Worm (Caenorhabditis elegans) whole organism, L4/young adult: ENCODE results near the gene K07C5.13.
"Not testable (repeated sequence)": the region's sequence is repeated elsewhere in the genome, so short reads cannot be mapped to it uniquely, and the experiment has no call there.

Experiments used
- W03F9.2 ChIP-seq: fragments of 150-350 bp; optimal IDR thresholded peaks from 2 replicates; lab custom pipeline; 2014; ENCODE audit warnings: missing biosample characterization, missing genetic modification characterization
- dao-5 ChIP-seq: sonication (generic microtip); optimal IDR thresholded peaks from 2 replicates; lab custom pipeline; 2016; ENCODE audit warnings: missing genotype, missing genetic modification characterization, moderate library complexity, missing compliant biosample characterization
- him-1 ChIP-seq: sonication (generic microtip); optimal IDR thresholded peaks from 2 replicates; lab custom pipeline; 2016; ENCODE audit warnings: missing genotype, missing genetic modification reagents, missing genetic modification characterization, missing compliant biosample characterization

The K07C5.13 gene

DNA sequence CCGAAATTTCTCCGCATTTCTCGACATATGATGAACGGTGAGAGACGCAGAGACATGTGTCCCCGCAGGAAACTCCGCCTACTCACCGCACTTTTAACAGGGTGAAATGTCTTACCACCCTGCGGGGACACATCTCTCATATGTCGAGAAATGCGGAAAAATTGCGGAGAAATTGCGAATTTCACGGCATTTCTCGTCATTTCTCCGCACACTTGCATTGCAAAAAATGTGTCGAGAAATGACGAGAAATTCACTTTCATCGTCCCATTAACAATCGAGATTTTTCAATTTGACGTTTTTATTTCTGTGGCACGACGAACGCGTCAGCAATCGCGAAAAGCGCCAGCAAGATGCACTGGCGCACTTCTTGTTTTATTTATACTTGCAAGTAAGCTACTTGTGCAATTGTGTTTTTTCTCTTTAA, at the start of gene K07C5.13:
TSS of gene K07C5.13 (plus strand) at position 151 of the 424 bp plus-strand sequence.
- not testable (repeated sequence) for TF ChIP-seq dao-5, W03F9.2, him-1 (tag; lab: Kevin White, UChicago)

- TF ChIP-seq dao-5 (tag; lab: Kevin White, UChicago): no peak
- no peak for TF ChIP-seq him-1 (tag; lab: Kevin White, UChicago)
- no peak for TF ChIP-seq W03F9.2 (tag; lab: Kevin White, UChicago)
Measured at ce11 chrV:10292819-10293357, 49.0 kb upstream of the K07C5.13 start, which contains the start of gene col-149. TSS of gene col-149 (minus strand) at chrV:10292869.

DNA sequence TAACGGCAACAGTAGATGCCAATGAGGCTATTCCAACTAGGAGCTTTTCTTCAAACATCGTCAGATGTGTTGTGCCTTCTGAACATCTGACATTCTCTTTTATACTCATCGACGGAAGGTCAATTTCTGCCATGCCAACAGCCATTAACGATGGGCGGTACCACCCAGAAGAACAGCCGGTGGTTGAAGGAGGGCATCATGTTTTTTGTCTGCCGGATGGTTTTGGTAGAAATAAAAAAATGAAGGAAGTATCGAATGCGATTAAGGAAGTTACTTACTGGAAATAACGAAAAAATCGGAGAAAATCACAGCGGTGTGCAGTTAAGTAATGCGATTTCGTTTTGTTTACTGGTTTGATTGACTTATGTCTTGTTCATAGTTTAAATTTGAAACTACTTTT, 47.3 kb upstream of the K07C5.13 start, which contains the start of gene col-150:
TSS of gene col-150 (minus strand) at position 101 of the 400 bp plus-strand sequence.
- TF ChIP-seq W03F9.2 (tag; lab: Kevin White, UChicago): no peak
- no peak for TF ChIP-seq dao-5 (tag; lab: Kevin White, UChicago)
- TF ChIP-seq him-1 (tag; lab: Kevin White, UChicago): no peak

ce11 chrV:10297099-10297498, 44.8 kb upstream of the K07C5.13 start, which contains the start of gene B0024.4:
TSS of gene B0024.4 (plus strand) at chrV:10297399.
- TF ChIP-seq him-1 (tag; lab: Kevin White, UChicago): no peak
- no peak for TF ChIP-seq W03F9.2 (tag; lab: Kevin White, UChicago)
- TF ChIP-seq dao-5 (tag; lab: Kevin White, UChicago): no peak

DNA sequence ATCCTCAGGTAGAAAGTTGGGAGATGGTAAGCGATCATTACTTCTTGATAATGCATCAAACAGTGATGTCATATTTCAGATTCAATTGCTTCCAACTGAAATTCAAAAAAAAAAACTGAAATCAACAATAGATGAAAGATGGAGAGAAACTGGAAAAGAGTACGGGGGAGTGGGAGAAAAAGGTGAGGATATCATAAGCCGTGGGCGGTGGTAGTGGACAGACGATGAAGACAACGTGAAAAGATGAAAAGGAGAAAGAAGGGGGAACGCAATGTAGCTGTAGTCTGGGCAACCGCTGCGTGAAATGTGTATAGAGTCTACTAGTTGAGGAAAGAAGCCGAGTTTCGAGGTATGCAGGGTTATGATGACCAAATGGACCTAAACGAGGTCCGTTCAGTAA, 34.6 kb upstream of the K07C5.13 start, which contains the start of gene che-12:
TSS of gene che-12 (minus strand) at position 101 of the 400 bp plus-strand sequence.
- TF ChIP-seq dao-5 (tag; lab: Kevin White, UChicago): no peak
- TF ChIP-seq him-1 (tag; lab: Kevin White, UChicago): no peak
- TF ChIP-seq W03F9.2 (tag; lab: Kevin White, UChicago): no peak

DNA sequence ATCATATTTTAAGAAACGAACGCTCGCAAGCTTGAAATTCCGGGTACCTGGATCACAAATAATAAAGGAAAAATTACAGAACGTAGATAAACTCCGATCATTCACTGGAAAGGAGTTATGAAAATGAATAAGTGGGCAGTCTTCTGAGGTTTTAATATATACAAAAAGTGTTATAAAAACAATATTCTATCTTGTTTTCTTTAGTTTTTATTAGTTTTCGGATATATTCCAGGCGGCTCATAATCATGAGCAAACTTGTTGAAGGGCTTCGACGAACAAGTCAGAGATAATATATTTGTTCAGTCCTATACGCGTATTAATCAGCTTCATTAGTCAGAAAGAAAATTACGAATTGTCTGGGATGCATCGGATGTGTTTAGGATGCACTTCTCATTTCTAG, 27.9 kb upstream of the K07C5.13 start, which contains the start of gene gcy-6:
TSS of gene gcy-6 (minus strand) at position 101 of the 400 bp plus-strand sequence.
- TF ChIP-seq W03F9.2 (tag; lab: Kevin White, UChicago) (no peak), him-1 (tag; lab: Kevin White, UChicago) (no peak), dao-5 (tag; lab: Kevin White, UChicago) (no peak)

DNA sequence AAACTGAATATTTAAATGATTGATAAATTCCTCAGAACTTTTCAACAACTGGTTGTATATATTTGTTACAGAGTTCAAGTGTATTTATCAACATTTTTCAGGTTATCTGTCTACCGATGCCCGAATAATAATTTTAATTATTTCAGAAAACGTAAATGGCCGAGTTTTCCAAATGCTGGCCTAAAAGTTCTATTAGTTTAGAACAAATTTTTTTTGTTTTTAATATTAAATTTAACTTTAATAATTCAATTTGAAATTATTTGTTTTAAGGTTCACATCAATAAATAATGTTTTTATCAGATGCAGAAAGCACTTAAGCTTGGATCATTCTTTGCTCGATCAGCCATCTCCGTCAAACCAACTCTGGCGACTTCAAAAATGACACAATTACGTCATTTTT, 27.5 kb upstream of the K07C5.13 start, which contains the start of gene trx-2:
TSS of gene trx-2 (plus strand) at position 301 of the 400 bp plus-strand sequence.
- TF ChIP-seq W03F9.2 (tag; lab: Kevin White, UChicago) (no peak), him-1 (tag; lab: Kevin White, UChicago) (no peak), dao-5 (tag; lab: Kevin White, UChicago) (no peak)

ce11 chrV:10317294-10317693, 24.6 kb upstream of the K07C5.13 start, which contains the start of gene asps-1:
TSS of gene asps-1 (minus strand) at chrV:10317394.
- TF ChIP-seq W03F9.2 (tag; lab: Kevin White, UChicago) (no peak), dao-5 (tag; lab: Kevin White, UChicago) (no peak), him-1 (tag; lab: Kevin White, UChicago) (no peak)

- TF ChIP-seq W03F9.2 (tag; lab: Kevin White, UChicago): no peak
- no peak for TF ChIP-seq dao-5 (tag; lab: Kevin White, UChicago)
- TF ChIP-seq him-1 (tag; lab: Kevin White, UChicago): no peak
Measured at ce11 chrV:10319434-10319833, 22.4 kb upstream of the K07C5.13 start, which contains the start of gene B0024.11. TSS of gene B0024.11 (minus strand) at chrV:10319534.

ce11 chrV:10320101-10320761, 21.6 kb upstream of the K07C5.13 start, which contains the start of the genes gna-1 and B0024.13:
TSS of gene gna-1 (minus strand) at chrV:10320151.
TSS of gene B0024.13 (plus strand) at chrV:10320711.
- TF ChIP-seq him-1 (tag; lab: Kevin White, UChicago) (no peak), dao-5 (tag; lab: Kevin White, UChicago) (no peak), W03F9.2 (tag; lab: Kevin White, UChicago) (no peak)

DNA sequence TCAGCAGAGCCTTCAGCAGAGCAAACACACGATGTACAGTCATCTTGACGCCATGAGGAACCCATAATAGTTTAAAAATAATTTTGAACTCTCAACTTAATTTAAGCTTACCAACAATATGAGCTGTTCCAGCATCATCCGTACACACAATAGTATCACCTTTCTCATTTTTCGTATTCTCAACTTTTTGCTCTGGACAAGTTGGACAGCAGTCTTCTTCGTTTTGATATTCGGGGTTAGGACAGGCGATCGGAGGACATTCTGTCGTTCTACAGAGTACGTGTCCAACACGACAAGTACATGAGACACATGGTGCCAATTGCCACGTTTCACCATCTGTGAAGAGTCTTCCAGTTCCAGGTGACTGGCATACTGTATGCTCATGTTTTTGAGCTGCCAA, 18.3 kb upstream of the K07C5.13 start:
- no peak for TF ChIP-seq dao-5 (tag; lab: Kevin White, UChicago)
- TF ChIP-seq him-1 (tag; lab: Kevin White, UChicago): no peak
- TF ChIP-seq W03F9.2 (tag; lab: Kevin White, UChicago): no peak

- TF ChIP-seq him-1 (tag; lab: Kevin White, UChicago) (no peak), dao-5 (tag; lab: Kevin White, UChicago) (no peak), W03F9.2 (tag; lab: Kevin White, UChicago) (no peak)
Measured at ce11 chrV:10328080-10328479, 13.8 kb upstream of the K07C5.13 start.

DNA sequence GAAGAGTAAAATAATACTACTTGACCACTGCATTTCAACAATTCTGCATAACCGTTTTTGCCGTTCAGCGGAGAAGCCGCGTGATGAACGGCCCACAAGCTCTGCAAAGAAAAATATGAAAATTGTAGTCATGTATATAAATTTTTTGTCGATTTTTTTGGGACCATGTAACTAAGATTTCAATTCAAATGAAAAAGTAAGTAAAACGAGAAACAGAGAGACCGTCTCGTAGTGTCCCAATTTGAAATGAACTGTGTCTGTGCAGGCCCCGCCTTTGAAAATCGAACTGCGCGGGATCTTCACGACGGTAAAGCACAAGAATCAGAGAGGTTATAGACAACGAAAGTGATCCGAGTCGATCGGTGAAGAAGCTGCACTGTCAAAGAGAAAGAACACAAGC, 9.8 kb upstream of the K07C5.13 start, which contains the start of gene crm-1:
TSS of gene crm-1 (minus strand) at position 101 of the 400 bp plus-strand sequence.
- TF ChIP-seq him-1 (tag; lab: Kevin White, UChicago): no peak
- TF ChIP-seq dao-5 (tag; lab: Kevin White, UChicago): no peak
- TF ChIP-seq W03F9.2 (tag; lab: Kevin White, UChicago): no peak
